Fruit fly (Drosophila melanogaster) whole organism: Measurements from ENCODE around the gene lobo.

Experiments
- CG8478 ChIP-seq: fragments of >200 bp; optimal IDR thresholded peaks from 2 replicates; lab custom pipeline; 2018; ENCODE audit warnings: inconsistent platforms
- Dll ChIP-seq: fragments of >200 bp; optimal IDR thresholded peaks from 2 replicates; lab custom pipeline; 2017
- pan ChIP-seq: fragments of >200 bp; optimal IDR thresholded peaks from 2 replicates; lab custom pipeline; 2017
- usp ChIP-seq: fragments of >200 bp; optimal IDR thresholded peaks from 2 replicates; lab custom pipeline; 2017; ENCODE audit warnings: missing biosample characterization, missing genetic modification characterization, mixed read lengths

- TF ChIP-seq pan (lab: Kevin White, UChicago) (no peak), CG8478 (lab: Kevin White, UChicago) (no peak), Dll (lab: Kevin White, UChicago) (no peak), usp (no peak)
Measured at dm6 chr3R:25241507-25242070, 48.0 kb upstream of the lobo start, which contains the start of gene CG11854.
